Worm (Caenorhabditis elegans) whole organism, late embryonic: ENCODE measurements around the gene Y39E4B.5.

ENCODE experiments used
- Y22D7AL.16 ChIP-seq: sonication (generic microtip); optimal IDR thresholded peaks from 2 replicates; lab custom pipeline; 2016; ENCODE audit warnings: missing genetic modification characterization, missing compliant biosample characterization
- ahr-1 ChIP-seq: sonication (generic microtip); optimal IDR thresholded peaks from 2 replicates; lab custom pipeline; 2016; ENCODE audit warnings: missing genetic modification characterization, missing compliant biosample characterization
- ceh-18 ChIP-seq: sonication (generic microtip); optimal IDR thresholded peaks from 2 replicates; lab custom pipeline; 2016; ENCODE audit warnings: missing genetic modification characterization, missing compliant biosample characterization
- ceh-2 ChIP-seq: sonication (generic microtip); optimal IDR thresholded peaks from 2 replicates; lab custom pipeline; 2016; ENCODE audit warnings: missing genotype, missing genetic modification characterization, missing compliant biosample characterization
- ceh-22 ChIP-seq: sonication (generic microtip); optimal IDR thresholded peaks from 2 replicates; lab custom pipeline; 2017; ENCODE audit warnings: missing biosample characterization, missing genetic modification characterization
- ceh-24 ChIP-seq: sonication (generic microtip); optimal IDR thresholded peaks from 2 replicates; lab custom pipeline; 2016; ENCODE audit warnings: mild to moderate bottlenecking, missing genetic modification characterization, missing compliant biosample characterization
- ceh-31 ChIP-seq: sonication (generic microtip); optimal IDR thresholded peaks from 2 replicates; lab custom pipeline; 2016; ENCODE audit warnings: missing genetic modification characterization, missing compliant biosample characterization
- ceh-34 ChIP-seq: sonication (generic microtip); optimal IDR thresholded peaks from 2 replicates; lab custom pipeline; 2016; ENCODE audit warnings: mild to moderate bottlenecking, missing genetic modification characterization, missing compliant biosample characterization
- ceh-45 ChIP-seq: fragments of 200-800 bp; sonication (Bioruptor generic); IDR thresholded peaks from 2 replicates; pipeline ENCODE4 v1.3.6; 2022; ENCODE audit warnings: missing genetic modification reagents, missing genetic modification characterization, missing compliant biosample characterization
- ceh-9 ChIP-seq: sonication (generic microtip); optimal IDR thresholded peaks from 2 replicates; lab custom pipeline; 2016; ENCODE audit warnings: mild to moderate bottlenecking, missing genetic modification characterization, inconsistent platforms, missing compliant biosample characterization
- dve-1 ChIP-seq: sonication (generic microtip); optimal IDR thresholded peaks from 2 replicates; lab custom pipeline; 2017; ENCODE audit warnings: antibody characterized with exemption, mild to moderate bottlenecking, missing genetic modification characterization, missing compliant biosample characterization
- elt-4 ChIP-seq: sonication (generic microtip); optimal IDR thresholded peaks from 2 replicates; lab custom pipeline; 2016; ENCODE audit warnings: missing genetic modification characterization, missing compliant biosample characterization
- ets-4 ChIP-seq: sonication (generic microtip); optimal IDR thresholded peaks from 2 replicates; lab custom pipeline; 2016; ENCODE audit warnings: missing genetic modification characterization, missing compliant biosample characterization
- eyg-1 ChIP-seq: sonication (generic microtip); optimal IDR thresholded peaks from 2 replicates; lab custom pipeline; 2016; ENCODE audit warnings: missing genotype, missing genetic modification characterization, missing compliant biosample characterization
- fkh-10 ChIP-seq: fragments of 150-350 bp; optimal IDR thresholded peaks from 2 replicates; lab custom pipeline; 2014; ENCODE audit warnings: missing biosample characterization, missing genetic modification reagents, missing genetic modification characterization
- fkh-6 ChIP-seq: sonication (generic microtip); optimal IDR thresholded peaks from 2 replicates; lab custom pipeline; 2016; ENCODE audit warnings: missing genetic modification characterization, missing compliant biosample characterization
- gmeb-2 ChIP-seq: sonication (generic microtip); optimal IDR thresholded peaks from 2 replicates; lab custom pipeline; 2016; ENCODE audit warnings: missing genetic modification characterization, inconsistent platforms, missing compliant biosample characterization
- hlh-13 ChIP-seq: fragments of 200-800 bp; sonication (Bioruptor generic); optimal IDR thresholded peaks from 2 replicates; lab custom pipeline; 2018; ENCODE audit warnings: mild to moderate bottlenecking, missing genetic modification characterization, missing compliant biosample characterization
- hlh-30 ChIP-seq: sonication (generic microtip); optimal IDR thresholded peaks from 2 replicates; lab custom pipeline; 2017; ENCODE audit warnings: antibody characterized with exemption, missing genetic modification characterization, missing compliant biosample characterization; ENCODE audit not compliant: insufficient read depth
- hlh-6 ChIP-seq: sonication (generic microtip); optimal IDR thresholded peaks from 2 replicates; lab custom pipeline; 2016; ENCODE audit warnings: missing genotype, missing genetic modification characterization, missing compliant biosample characterization
- mec-3 ChIP-seq: sonication (generic microtip); optimal IDR thresholded peaks from 2 replicates; lab custom pipeline; 2016; ENCODE audit warnings: borderline replicate concordance, missing genetic modification characterization, missing compliant biosample characterization
- nfya-1 ChIP-seq: sonication (generic microtip); optimal IDR thresholded peaks from 2 replicates; lab custom pipeline; 2017; ENCODE audit warnings: missing genetic modification characterization, mild to moderate bottlenecking, missing compliant biosample characterization, antibody characterized with exemption, moderate library complexity
- nhr-11 ChIP-seq: fragments of 150-350 bp; optimal IDR thresholded peaks from 2 replicates; lab custom pipeline; 2014; ENCODE audit warnings: missing biosample characterization, missing genetic modification characterization
- npax-4 ChIP-seq: sonication (generic microtip); optimal IDR thresholded peaks from 2 replicates; lab custom pipeline; 2016; ENCODE audit warnings: missing genetic modification characterization, missing compliant biosample characterization
- odd-2 ChIP-seq: sonication (generic microtip); optimal IDR thresholded peaks from 2 replicates; lab custom pipeline; 2017; ENCODE audit warnings: antibody characterized with exemption, mild to moderate bottlenecking, missing genetic modification characterization, missing compliant biosample characterization
- pag-3 ChIP-seq: sonication (generic microtip); optimal IDR thresholded peaks from 2 replicates; lab custom pipeline; 2016; ENCODE audit warnings: missing compliant biosample characterization, missing genetic modification characterization, borderline replicate concordance
- pax-1 ChIP-seq: fragments of 150-350 bp; optimal IDR thresholded peaks from 2 replicates; lab custom pipeline; 2014; ENCODE audit warnings: missing biosample characterization, missing genetic modification characterization
- pros-1 ChIP-seq: fragments of 150-350 bp; optimal IDR thresholded peaks from 2 replicates; lab custom pipeline; 2014; ENCODE audit warnings: missing biosample characterization, missing genetic modification reagents, missing genetic modification characterization
- ref-2 ChIP-seq: sonication (generic microtip); optimal IDR thresholded peaks from 2 replicates; lab custom pipeline; 2016; ENCODE audit warnings: missing genetic modification characterization, missing compliant biosample characterization
- rnt-1 ChIP-seq: sonication (generic microtip); optimal IDR thresholded peaks from 2 replicates; lab custom pipeline; 2016; ENCODE audit warnings: missing genetic modification characterization, missing compliant biosample characterization
- sox-4 ChIP-seq: sonication (generic microtip); optimal IDR thresholded peaks from 2 replicates; lab custom pipeline; 2017; ENCODE audit warnings: mild to moderate bottlenecking, missing genetic modification characterization, inconsistent platforms, missing compliant biosample characterization
- syd-9 ChIP-seq: sonication (generic microtip); optimal IDR thresholded peaks from 2 replicates; lab custom pipeline; 2016; ENCODE audit warnings: mild to moderate bottlenecking, missing genetic modification characterization, moderate library complexity, missing compliant biosample characterization
- tbx-2 ChIP-seq: sonication (generic microtip); optimal IDR thresholded peaks from 2 replicates; lab custom pipeline; 2016; ENCODE audit warnings: missing genetic modification characterization, missing compliant biosample characterization
- tbx-7 ChIP-seq: sonication (generic microtip); optimal IDR thresholded peaks from 2 replicates; lab custom pipeline; 2016; ENCODE audit warnings: missing genotype, missing genetic modification characterization, missing compliant biosample characterization
- ttx-3 ChIP-seq: sonication (generic microtip); optimal IDR thresholded peaks from 2 replicates; lab custom pipeline; 2016; ENCODE audit warnings: missing genetic modification reagents, missing genetic modification characterization, missing compliant biosample characterization
- unc-3 ChIP-seq, 2 experiments: fragments of 200-800 bp in 1 of 2; sonication (Bioruptor generic) in 1 of 2; sonication (generic microtip) in 1 of 2; conservative IDR thresholded peaks in 1 of 2; optimal IDR thresholded peaks in 1 of 2; 2 replicates each; pipeline versions ENCODE4 v1.3.6 to Lab custom; 2016 to 2022; ENCODE audit warnings: missing compliant biosample characterization in 2 of 2, missing genetic modification characterization in 2 of 2, missing genetic modification reagents in 1 of 2
- unc-42 ChIP-seq: sonication (generic microtip); optimal IDR thresholded peaks from 2 replicates; lab custom pipeline; 2016; ENCODE audit warnings: missing genotype, missing genetic modification characterization, missing compliant biosample characterization
- unc-55 ChIP-seq: sonication (generic microtip); optimal IDR thresholded peaks from 2 replicates; lab custom pipeline; 2017; ENCODE audit warnings: missing biosample characterization, missing genetic modification reagents, missing genetic modification characterization
- unc-86 ChIP-seq: sonication (generic microtip); optimal IDR thresholded peaks from 2 replicates; lab custom pipeline; 2016; ENCODE audit warnings: missing genetic modification characterization, missing compliant biosample characterization
- ztf-16 ChIP-seq: sonication (generic microtip); optimal IDR thresholded peaks from 2 replicates; lab custom pipeline; 2017; ENCODE audit warnings: missing genetic modification characterization, missing compliant biosample characterization

The Y39E4B.5 gene

DNA sequence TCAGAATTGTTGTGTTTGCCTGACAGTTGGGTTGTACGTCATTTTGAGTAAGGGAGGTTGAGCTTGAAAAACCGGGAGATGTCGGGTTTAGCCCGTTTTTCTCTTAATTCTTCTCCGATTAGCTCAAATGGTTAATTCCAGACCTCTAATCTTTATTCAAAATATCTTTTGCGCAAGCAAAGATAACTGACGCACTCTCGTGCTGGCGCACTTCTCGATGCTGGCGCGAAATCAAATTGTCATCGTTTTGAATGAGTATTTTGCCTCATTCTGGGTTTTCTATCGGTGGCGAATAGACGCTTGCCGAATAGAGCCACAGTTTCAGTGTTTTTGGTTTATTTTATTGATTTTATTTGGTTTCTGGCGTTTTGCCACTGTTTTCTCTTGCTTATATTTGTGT, 9.1 kb upstream of the Y39E4B.5 start:
- TF ChIP-seq odd-2 (tag; lab: Kevin White, UChicago) (no peak), ceh-2 (tag; lab: Kevin White, UChicago) (no peak), npax-4 (tag; lab: Kevin White, UChicago) (no peak), unc-42 (peak; percentile 15), gmeb-2 (tag; lab: Kevin White, UChicago) (peak; percentile 22)

DNA sequence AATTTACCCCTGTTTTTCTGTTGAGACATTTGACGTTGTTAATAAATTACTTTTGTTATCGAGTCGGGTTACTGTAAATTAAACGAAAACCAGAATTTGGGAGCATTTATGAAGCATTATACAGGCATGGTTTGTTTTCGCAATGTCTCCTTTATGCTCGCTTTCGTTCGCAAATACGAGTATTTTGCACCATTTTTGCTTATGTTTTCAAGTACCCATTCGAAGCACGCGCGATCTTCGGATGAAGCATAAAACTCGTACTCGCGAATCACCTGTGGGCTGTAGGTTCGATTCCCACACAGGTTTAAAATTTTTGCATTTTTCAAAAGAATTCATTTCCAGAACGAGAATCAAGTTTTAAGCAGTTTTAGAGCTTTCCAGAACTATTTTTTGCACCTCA, 4.8 kb upstream of the Y39E4B.5 start:
- TF ChIP-seq unc-55 (GFP tag; lab: Kevin White, UChicago), result no peak
- TF ChIP-seq hlh-6 (tag; lab: Kevin White, UChicago), result no peak
- no peak for TF ChIP-seq ref-2 (tag; lab: Kevin White, UChicago)
- no peak for TF ChIP-seq sox-4 (tag; lab: Kevin White, UChicago)
- TF ChIP-seq pros-1 (tag; lab: Kevin White, UChicago), result no peak
- TF ChIP-seq hlh-13 (GFP tag; lab: Kevin White, UChicago), result no peak
- no peak for TF ChIP-seq ceh-22 (tag; lab: Kevin White, UChicago)
- TF ChIP-seq fkh-10 (GFP tag; lab: Kevin White, UChicago), result no peak
- no peak for TF ChIP-seq fkh-6 (tag; lab: Kevin White, UChicago)
- TF ChIP-seq elt-4 (tag; lab: Kevin White, UChicago), result no peak
- TF ChIP-seq syd-9 (tag; lab: Kevin White, UChicago), result no peak
- TF ChIP-seq Y22D7AL.16 (tag; lab: Kevin White, UChicago), result no peak
- no peak for TF ChIP-seq unc-86 (tag; lab: Kevin White, UChicago)
- TF ChIP-seq tbx-7 (tag; lab: Kevin White, UChicago), result no peak
- TF ChIP-seq pag-3 (tag; lab: Kevin White, UChicago), result no peak
- no peak for TF ChIP-seq ets-4 (tag; lab: Kevin White, UChicago)
- no peak for TF ChIP-seq ceh-24
- TF ChIP-seq ceh-45 (GFP tag; lab: Robert Waterston, UW), result no peak
- TF ChIP-seq ttx-3 (tag; lab: Kevin White, UChicago), result no peak
- no peak for TF ChIP-seq ceh-18

DNA sequence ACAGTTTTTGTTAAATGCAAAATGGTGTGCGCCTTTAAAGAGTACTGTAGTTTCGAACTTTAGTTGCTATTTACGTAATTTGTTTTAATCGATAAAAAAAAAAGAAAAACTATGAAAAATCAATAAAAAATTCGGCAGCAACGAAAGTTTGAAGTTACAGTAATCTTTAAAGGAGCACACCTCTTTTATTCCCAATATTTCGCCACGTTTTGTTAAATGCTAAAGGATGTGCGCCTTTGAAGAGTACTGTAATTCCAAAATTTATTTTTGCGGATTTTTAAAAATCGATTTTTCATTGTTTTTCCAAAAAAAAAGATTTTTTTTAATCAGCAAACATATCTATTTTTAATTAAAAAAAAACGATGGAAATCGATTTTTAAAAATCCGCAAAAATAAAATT, 4.0 kb downstream of the Y39E4B.5 start:
- TF ChIP-seq ceh-9 (no peak), fkh-6 (tag; lab: Kevin White, UChicago) (no peak)
- TF ChIP-seq, all 69 proteins: peak for 0

DNA sequence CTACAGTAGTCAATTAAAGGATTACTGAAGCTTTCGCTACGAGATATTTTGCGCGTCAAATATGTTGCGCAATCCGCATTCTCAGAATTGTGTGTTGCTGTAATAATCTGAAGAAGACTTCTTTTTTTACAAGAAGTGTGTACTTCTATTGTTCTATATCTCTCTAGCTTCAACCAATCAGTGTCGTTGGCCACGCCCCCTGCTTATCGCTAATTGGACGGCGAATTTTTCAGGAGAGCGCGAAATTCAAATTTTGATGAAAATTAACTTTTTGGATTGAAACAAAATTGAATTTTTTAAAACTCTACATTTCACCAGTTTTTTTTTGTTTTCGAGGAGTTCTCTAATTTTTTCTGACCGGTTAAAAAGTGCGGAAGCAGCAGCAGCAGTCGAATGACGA, 7.2 kb downstream of the Y39E4B.5 start:
- TF ChIP-seq tbx-2 (no peak), nfya-1 (tag; lab: Kevin White, UChicago) (peak; percentile 75)

DNA sequence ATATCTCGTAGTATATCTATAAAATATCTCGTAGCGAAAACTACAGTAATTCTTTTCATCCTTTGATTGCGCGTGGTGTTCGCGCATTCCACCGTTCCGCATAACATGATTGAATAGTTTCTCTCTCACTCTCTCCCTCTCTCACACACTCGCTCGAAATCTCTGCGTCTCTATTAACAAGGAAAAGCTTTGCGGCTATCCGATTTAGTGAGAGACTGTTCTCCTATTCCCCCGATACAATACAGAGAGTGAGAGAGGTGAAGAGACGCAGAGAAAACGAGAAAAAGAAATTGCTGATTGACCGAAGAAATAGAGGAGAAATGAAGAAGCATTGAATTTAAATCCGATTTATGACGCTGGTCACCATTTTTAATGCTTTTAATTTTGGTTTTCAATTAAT, 12.3 kb downstream of the Y39E4B.5 start:
- no peak for TF ChIP-seq ahr-1 (tag; lab: Kevin White, UChicago)
- TF ChIP-seq ceh-31 (tag; lab: Kevin White, UChicago), result peak; percentile 33
- peak; percentile 58 for TF ChIP-seq rnt-1
- no peak for TF ChIP-seq nhr-11
- TF ChIP-seq eyg-1 (tag; lab: Kevin White, UChicago), result no peak
- no peak for TF ChIP-seq unc-42
- TF ChIP-seq ceh-9, result no peak
- no peak for TF ChIP-seq unc-3 (GFP tag; conservative IDR thresholded peaks at IDR 0.05; lab: Robert Waterston, UW)
- no peak for TF ChIP-seq unc-3 (tag; optimal IDR thresholded peaks at IDR 0.05; lab: Kevin White, UChicago)
- TF ChIP-seq pax-1, result peak; percentile 93
- TF ChIP-seq tbx-2, result peak; percentile 47
- peak; percentile 63 for TF ChIP-seq nfya-1 (tag; lab: Kevin White, UChicago)
- no peak for TF ChIP-seq syd-9 (tag; lab: Kevin White, UChicago)
- peak; percentile 44 for TF ChIP-seq dve-1 (tag; lab: Kevin White, UChicago)
- TF ChIP-seq ztf-16 (tag; lab: Kevin White, UChicago), result peak; percentile 13
- peak; percentile 50 for TF ChIP-seq pros-1 (tag; lab: Kevin White, UChicago)
- no peak for TF ChIP-seq mec-3 (tag; lab: Kevin White, UChicago)
- no peak for TF ChIP-seq ceh-34 (tag; lab: Kevin White, UChicago)
- TF ChIP-seq hlh-30 (tag; lab: Kevin White, UChicago), result no peak
- peak; percentile 36 for TF ChIP-seq ref-2 (tag; lab: Kevin White, UChicago)
- TF ChIP-seq odd-2 (tag; lab: Kevin White, UChicago), result no peak
- no peak for TF ChIP-seq ceh-18
